Fruit fly (Drosophila melanogaster): ENCODE measurements around the gene CG13458.

- TF ChIP-seq fd96Cb (tag; optimal IDR thresholded peaks at IDR 0.05) (no peak), CG6254 (GFP tag; optimal IDR thresholded peaks at IDR 0.05) (no peak), slbo (GFP tag; IDR thresholded peaks at IDR 0.05) (no peak), kni (GFP tag; optimal IDR thresholded peaks at IDR 0.05) (no peak), CG7372 (GFP tag; IDR thresholded peaks at IDR 0.05) (no peak)
Measured at dm6 chr3L:15123736-15124135, 10.4 kb downstream of the CG13458 start.

Data from whole organism, embryonic.